Fruit fly (Drosophila melanogaster): ENCODE results near the gene CG43057.

- TF ChIP-seq Ets98B (GFP tag; IDR thresholded peaks at IDR 0.05) (peak; percentile 75), Snoo (tag; optimal IDR thresholded peaks at IDR 0.05) (peak; percentile 55), D1 (tag; optimal IDR thresholded peaks at IDR 0.05) (peak; percentile 49), EcR (GFP tag; optimal IDR thresholded peaks at IDR 0.05) (peak; percentile 20), CG15710 (tag; optimal IDR thresholded peaks at IDR 0.05) (peak; percentile 91), Pif1A (GFP tag; optimal IDR thresholded peaks at IDR 0.05) (peak; percentile 84), CG4496 (GFP tag; IDR thresholded peaks at IDR 0.05) (peak; percentile 91), CG34367 (tag; optimal IDR thresholded peaks at IDR 0.05) (peak; percentile 91), CG17806 (tag; optimal IDR thresholded peaks at IDR 0.05) (peak; percentile 91), CG12605 (GFP tag; IDR thresholded peaks at IDR 0.05) (peak; percentile 84), gl (tag; optimal IDR thresholded peaks at IDR 0.05) (peak; percentile 89), CG14655 (GFP tag; optimal IDR thresholded peaks at IDR 0.05) (peak; percentile 89)
These were observed 11.4 kb downstream of the CG43057 start for dm6 chr2L:8232389-8232788.

Data from whole organism, pupa.